Fruit fly (Drosophila melanogaster): ENCODE data around the gene tow.
A peak's percentile ranks its signal among the peaks of the same experiment; 100 is the strongest.

The tow gene

DNA sequence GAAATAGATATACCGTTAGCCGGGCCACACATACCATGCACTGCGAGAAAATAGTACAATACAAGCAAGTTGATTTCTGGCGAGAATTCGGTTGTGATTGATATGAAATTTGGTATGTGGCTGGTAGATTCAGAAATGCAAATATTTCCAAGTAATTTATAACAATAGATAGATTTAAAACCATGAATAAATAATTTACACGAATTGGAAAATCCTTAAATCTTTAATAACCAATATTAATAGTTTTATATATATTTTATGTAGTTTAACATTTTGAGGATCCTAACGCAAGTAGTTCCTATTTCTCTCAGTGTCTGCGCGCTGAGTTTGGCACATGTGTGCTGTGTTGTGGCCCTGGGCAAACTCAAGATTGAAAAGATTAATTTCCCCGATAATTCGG lies 39.2 kb downstream of the tow start (continued):
- TF ChIP-seq CG1603 (tag; optimal IDR thresholded peaks at IDR 0.05) (peak; percentile 54), Adf1 (GFP tag; IDR thresholded peaks at IDR 0.05) (no peak), CG15269 (tag; optimal IDR thresholded peaks at IDR 0.05) (peak; percentile 23), lbe (GFP tag; optimal IDR thresholded peaks at IDR 0.05) (no peak), en (GFP tag; optimal IDR thresholded peaks at IDR 0.05) (no peak), pfk (GFP tag; optimal IDR thresholded peaks at IDR 0.05) (no peak), CG16779 (GFP tag; IDR thresholded peaks at IDR 0.05) (no peak), Myb (GFP tag; optimal IDR thresholded peaks at IDR 0.05) (no peak), CG17186 (GFP tag; optimal IDR thresholded peaks at IDR 0.05) (no peak), CG16863 (GFP tag; optimal IDR thresholded peaks at IDR 0.05) (no peak), YL-1 (GFP tag; optimal IDR thresholded peaks at IDR 0.05) (no peak), CG34224 (GFP tag; IDR thresholded peaks at IDR 0.05; ENCODE audit: partially characterized antibody) (no peak), CG7357 (GFP tag; IDR thresholded peaks at IDR 0.05) (no peak; the same call in 2 of the 3 replicates), CG17359 (tag; optimal IDR thresholded peaks at IDR 0.05) (peak; percentile 10), Atf-2 (GFP tag; optimal IDR thresholded peaks at IDR 0.05) (no peak), CG14965 (GFP tag; optimal IDR thresholded peaks at IDR 0.05; ENCODE audit: borderline replicate concordance) (no peak), CG10321 (GFP tag; IDR thresholded peaks at IDR 0.05) (no peak), CG4707 (GFP tag; optimal IDR thresholded peaks at IDR 0.05) (no peak), cwo (GFP tag; optimal IDR thresholded peaks at IDR 0.05) (no peak), Hmr (GFP tag; optimal IDR thresholded peaks at IDR 0.05) (peak; percentile 2), Fer1 (GFP tag; optimal IDR thresholded peaks at IDR 0.05) (no peak), Sox100B (GFP tag; optimal IDR thresholded peaks at IDR 0.05) (peak; percentile 21), ab (GFP tag; optimal IDR thresholded peaks at IDR 0.05) (no peak), CG7987 (GFP tag; optimal IDR thresholded peaks at IDR 0.05) (no peak), Doc3 (GFP tag; IDR thresholded peaks at IDR 0.05; ENCODE audit: partially characterized antibody) (no peak), ato (GFP tag; IDR thresholded peaks at IDR 0.05; ENCODE audit: partially characterized antibody) (no peak), CG8944 (GFP tag; optimal IDR thresholded peaks at IDR 0.05) (no peak), CG6175 (GFP tag; IDR thresholded peaks at IDR 0.05) (no peak), Deaf1 (tag; optimal IDR thresholded peaks at IDR 0.05) (no peak), CG7928 (GFP tag; optimal IDR thresholded peaks at IDR 0.05) (no peak), H15 (GFP tag; IDR thresholded peaks at IDR 0.05) (no peak), ro (GFP tag; IDR thresholded peaks at IDR 0.05) (no peak), btn (GFP tag; optimal IDR thresholded peaks at IDR 0.05) (peak; percentile 18), nmo (GFP tag; optimal IDR thresholded peaks at IDR 0.05) (peak; percentile 72), CG7372 (GFP tag; IDR thresholded peaks at IDR 0.05) (no peak), D19B (GFP tag; optimal IDR thresholded peaks at IDR 0.05) (no peak), ttk (GFP tag; IDR thresholded peaks at IDR 0.05) (no peak), Vsx1 (GFP tag; optimal IDR thresholded peaks at IDR 0.05) (no peak), Mes4 (GFP tag; optimal IDR thresholded peaks at IDR 0.05) (no peak), Rfx (GFP tag; IDR thresholded peaks at IDR 0.05) (no peak), CG14710 (tag; optimal IDR thresholded peaks at IDR 0.05) (peak; percentile 57), GATAe (GFP tag; conservative IDR thresholded peaks at IDR 0.05) (no peak), yki (optimal IDR thresholded peaks at IDR 0.05) (no peak), hkb (optimal IDR thresholded peaks at IDR 0.05) (no peak), hkb (GFP tag; IDR thresholded peaks at IDR 0.05) (0 out of 2 replicates have a peak, but pooled peaks have one; percentile 29), hbn (GFP tag; IDR thresholded peaks at IDR 0.05; ENCODE audit: partially characterized antibody) (no peak), B-H2 (GFP tag; optimal IDR thresholded peaks at IDR 0.05) (no peak), sqz (GFP tag; optimal IDR thresholded peaks at IDR 0.05) (no peak), CG10147 (GFP tag; optimal IDR thresholded peaks at IDR 0.05) (no peak), CG18476 (GFP tag; optimal IDR thresholded peaks at IDR 0.05) (no peak), sim (GFP tag; IDR thresholded peaks at IDR 0.05) (no peak), Sin3A (optimal IDR thresholded peaks at IDR 0.05) (no peak)
